Worm (Caenorhabditis elegans): ENCODE data around the gene F28H7.7.

- no peak for TF ChIP-seq T22C8.4 (GFP tag; IDR thresholded peaks at IDR 0.05)
- no peak for TF ChIP-seq ztf-23 (GFP tag; IDR thresholded peaks at IDR 0.05)
- TF ChIP-seq klf-2 (GFP tag; conservative IDR thresholded peaks at IDR 0.05): no peak
- TF ChIP-seq med-1 (GFP tag; optimal IDR thresholded peaks at IDR 0.05; ENCODE audit: insufficient read depth): no peak
- no peak for TF ChIP-seq ref-1 (GFP tag; conservative IDR thresholded peaks at IDR 0.05)
- TF ChIP-seq ztf-29 (GFP tag; IDR thresholded peaks at IDR 0.05): no peak
Observed at ce11 chrV:10714630-10715029, 39.3 kb downstream of the F28H7.7 start.
